Worm (Caenorhabditis elegans) whole organism, L1 larva: ENCODE data around the gene W01F3.2.

Experiments used
- Y116A8C.19 ChIP-seq: sonication (generic microtip); optimal IDR thresholded peaks from 2 replicates; lab custom pipeline; 2016; ENCODE audit warnings: missing compliant biosample characterization, missing genetic modification characterization, borderline replicate concordance
- aly-2 ChIP-seq: fragments of 150-350 bp; optimal IDR thresholded peaks from 2 replicates; lab custom pipeline; 2014; ENCODE audit warnings: missing biosample characterization, missing genetic modification characterization
- ama-1 ChIP-seq: fragments of 150-350 bp; optimal IDR thresholded peaks from 2 replicates; lab custom pipeline; 2014
- ceh-8 ChIP-seq: fragments of 200-800 bp; sonication (Bioruptor generic); optimal IDR thresholded peaks from 2 replicates; lab custom pipeline; 2018; ENCODE audit warnings: mild to moderate bottlenecking, missing genetic modification characterization, moderate library complexity, missing compliant biosample characterization
- dpl-1 ChIP-seq, 3 experiments: fragments of 150-350 bp in 2 of 3; sonication (generic microtip) in 1 of 3; optimal IDR thresholded peaks; 2 replicates each; lab custom pipeline; 2014 to 2017; ENCODE audit warnings: missing biosample characterization in 3 of 3, missing genetic modification characterization in 3 of 3, missing genetic modification reagents in 3 of 3
- dsc-1 ChIP-seq: sonication (generic microtip); optimal IDR thresholded peaks from 2 replicates; lab custom pipeline; 2016; ENCODE audit warnings: mild to moderate bottlenecking, missing genetic modification characterization, missing compliant biosample characterization
- egl-27 ChIP-seq, 2 experiments: fragments of 150-350 bp in 1 of 2; sonication (generic microtip); optimal IDR thresholded peaks; 3 replicates each; lab custom pipeline; 2017 to 2018; ENCODE audit warnings: missing biosample characterization in 2 of 2, missing genetic modification characterization in 2 of 2, missing genetic modification reagents in 2 of 2
- elt-2 ChIP-seq: sonication (generic microtip); optimal IDR thresholded peaks from 2 replicates; lab custom pipeline; 2016; ENCODE audit warnings: missing genetic modification characterization, mild to moderate bottlenecking, inconsistent platforms, missing compliant biosample characterization, missing genetic modification reagents
- elt-3 ChIP-seq, 6 experiments: fragments of 150-350 bp in 1 of 6; sonication (generic microtip); optimal IDR thresholded peaks; 2 replicates each; lab custom pipeline; 2017 to 2018; ENCODE audit warnings: missing biosample characterization in 6 of 6, missing genetic modification characterization in 6 of 6, inconsistent platforms in 1 of 6
- fos-1 ChIP-seq: fragments of 150-350 bp; optimal IDR thresholded peaks from 2 replicates; lab custom pipeline; 2014; ENCODE audit warnings: missing biosample characterization, missing genetic modification characterization
- hlh-4 ChIP-seq: sonication (generic microtip); optimal IDR thresholded peaks from 2 replicates; lab custom pipeline; 2016; ENCODE audit warnings: mild to moderate bottlenecking, missing genetic modification characterization, missing compliant biosample characterization
- irx-1 ChIP-seq: sonication (generic microtip); optimal IDR thresholded peaks from 2 replicates; lab custom pipeline; 2016; ENCODE audit warnings: missing genetic modification characterization, missing compliant biosample characterization
- lin-15B ChIP-seq: fragments of 150-350 bp; sonication (generic microtip); optimal IDR thresholded peaks from 3 replicates; lab custom pipeline; 2014; ENCODE audit warnings: missing biosample characterization, missing genetic modification characterization
- lin-35 ChIP-seq, 2 experiments: fragments of 150-350 bp; optimal IDR thresholded peaks; 2 replicates each; lab custom pipeline; 2014; ENCODE audit warnings: missing biosample characterization in 2 of 2, missing genetic modification characterization in 2 of 2, missing genetic modification reagents in 2 of 2
- mab-9 ChIP-seq: fragments of 200-800 bp; sonication (Bioruptor generic); IDR thresholded peaks from 2 replicates; pipeline ENCODE4 v1.3.6; 2022; ENCODE audit warnings: missing genetic modification reagents, missing genetic modification characterization, missing compliant biosample characterization
- mep-1 ChIP-seq: fragments of 150-350 bp; optimal IDR thresholded peaks from 2 replicates; lab custom pipeline; 2014; ENCODE audit warnings: missing biosample characterization, missing genetic modification characterization
- nhr-20 ChIP-seq: sonication (generic microtip); optimal IDR thresholded peaks from 2 replicates; lab custom pipeline; 2016; ENCODE audit warnings: mild to moderate bottlenecking, missing genetic modification characterization, missing compliant biosample characterization
- nhr-28 ChIP-seq: fragments of 150-350 bp; optimal IDR thresholded peaks from 2 replicates; lab custom pipeline; 2014; ENCODE audit warnings: missing biosample characterization, missing genetic modification characterization
- nhr-85 ChIP-seq: sonication (generic microtip); peaks from one replicate; lab custom pipeline; 2016; ENCODE audit warnings: missing genetic modification characterization, inconsistent platforms, missing compliant biosample characterization
- nhr-90 ChIP-seq: sonication (generic microtip); optimal IDR thresholded peaks from 2 replicates; lab custom pipeline; 2016; ENCODE audit warnings: mild to moderate bottlenecking, missing genetic modification characterization, missing compliant biosample characterization; ENCODE audit not compliant: poor library complexity
- pax-3 ChIP-seq: fragments of 200-800 bp; sonication (Bioruptor generic); optimal IDR thresholded peaks from 2 replicates; lab custom pipeline; 2018; ENCODE audit warnings: mild to moderate bottlenecking, missing genetic modification characterization, moderate library complexity, missing compliant biosample characterization
- pqm-1 ChIP-seq: sonication (generic microtip); optimal IDR thresholded peaks from 3 replicates; lab custom pipeline; 2017; ENCODE audit warnings: missing biosample characterization, missing genetic modification characterization
- rnt-1 ChIP-seq: sonication (generic microtip); optimal IDR thresholded peaks from 2 replicates; lab custom pipeline; 2016; ENCODE audit warnings: mild to moderate bottlenecking, missing genetic modification characterization, moderate library complexity, missing compliant biosample characterization
- snu-23 ChIP-seq: sonication (generic microtip); optimal IDR thresholded peaks from 2 replicates; lab custom pipeline; 2016; ENCODE audit warnings: missing genetic modification characterization, missing compliant biosample characterization
- sox-4 ChIP-seq: sonication (generic microtip); optimal IDR thresholded peaks from 2 replicates; lab custom pipeline; 2016; ENCODE audit warnings: missing genetic modification characterization, missing compliant biosample characterization
- sup-37 ChIP-seq: fragments of 200-800 bp; sonication (Bioruptor generic); optimal IDR thresholded peaks from 2 replicates; lab custom pipeline; 2018; ENCODE audit warnings: mild to moderate bottlenecking, missing genetic modification characterization, missing compliant biosample characterization
- swsn-7 ChIP-seq: sonication (generic microtip); optimal IDR thresholded peaks from 2 replicates; lab custom pipeline; 2016; ENCODE audit warnings: missing genetic modification characterization, missing compliant biosample characterization
- tlp-1 ChIP-seq: fragments of 150-350 bp; optimal IDR thresholded peaks from 2 replicates; lab custom pipeline; 2014; ENCODE audit warnings: missing biosample characterization, missing genetic modification characterization
- unc-62 ChIP-seq: fragments of 150-350 bp; optimal IDR thresholded peaks from 2 replicates; lab custom pipeline; 2014; ENCODE audit warnings: missing biosample characterization, missing genetic modification reagents, missing genetic modification characterization
- unc-86 ChIP-seq: sonication (generic microtip); optimal IDR thresholded peaks from 2 replicates; lab custom pipeline; 2016; ENCODE audit warnings: missing genetic modification characterization, missing compliant biosample characterization
- unc-98 ChIP-seq: fragments of 200-800 bp; sonication (Bioruptor generic); IDR thresholded peaks from 2 replicates; pipeline ENCODE4 v1.3.6; 2022; ENCODE audit warnings: missing genetic modification characterization, missing compliant biosample characterization
- vab-15 ChIP-seq: sonication (generic microtip); optimal IDR thresholded peaks from 2 replicates; lab custom pipeline; 2017; ENCODE audit warnings: missing genotype, mild to moderate bottlenecking, missing genetic modification characterization, missing compliant biosample characterization
- zip-4 ChIP-seq: fragments of 200-800 bp; sonication (Bioruptor generic); optimal IDR thresholded peaks from 2 replicates; lab custom pipeline; 2018; ENCODE audit warnings: mild to moderate bottlenecking, missing genetic modification characterization, moderate library complexity, missing compliant biosample characterization

W01F3.2 gene

ce11 chrV:20660025-20660424, at the start of gene W01F3.2:
W01F3.2 (plus strand) TSS chrV:20660325.
- peak in 1 of 2 experiments; percentile 13 for TF ChIP-seq lin-35 (GFP tag; optimal IDR thresholded peaks at IDR 0.05; lab: Kevin White, UChicago)
- TF ChIP-seq elt-3 (tag; optimal IDR thresholded peaks at IDR 0.05; lab: Kevin White, UChicago): peak in 1 of 6 experiments; percentile 47
- no peak for TF ChIP-seq mep-1 (tag; lab: Kevin White, UChicago)

ce11 chrV:20618632-20619031, 41.5 kb upstream of the W01F3.2 start, which contains the start of gene F46B3.7:
F46B3.7 (minus strand) TSS chrV:20618732.
- no peak for TF ChIP-seq sup-37
- no peak for TF ChIP-seq unc-86 (tag; lab: Kevin White, UChicago)
- no peak for TF ChIP-seq ceh-8 (GFP tag; lab: Kevin White, UChicago)
- TF ChIP-seq pax-3: no peak
- no peak for TF ChIP-seq rnt-1
- no peak for TF ChIP-seq tlp-1 (tag; lab: Kevin White, UChicago)
- no peak for TF ChIP-seq nhr-85
- TF ChIP-seq irx-1 (tag; lab: Kevin White, UChicago): no peak
- no peak for TF ChIP-seq unc-98 (GFP tag; lab: Robert Waterston, UW)
- no peak for TF ChIP-seq ama-1
- TF ChIP-seq fos-1: no peak
- no peak for TF ChIP-seq unc-62 (GFP tag; lab: Kevin White, UChicago)
- TF ChIP-seq lin-15B (tag; lab: Kevin White, UChicago): no peak
- TF ChIP-seq mep-1 (tag; lab: Kevin White, UChicago): no peak
- TF ChIP-seq, all 84 proteins: peak for 0

ce11 chrV:20623060-20623459, 37.1 kb upstream of the W01F3.2 start, which contains the start of gene F46B3.8:
F46B3.8 (minus strand) TSS chrV:20623160.
- no peak for TF ChIP-seq Y116A8C.19 (tag; lab: Kevin White, UChicago)
- no peak for TF ChIP-seq snu-23 (GFP tag; lab: Kevin White, UChicago)
- no peak for TF ChIP-seq tlp-1 (tag; lab: Kevin White, UChicago)
- TF ChIP-seq rnt-1: no peak
- no peak for TF ChIP-seq lin-35 (GFP tag; optimal IDR thresholded peaks at IDR 0.05; lab: Kevin White, UChicago)
- TF ChIP-seq pqm-1 (tag; lab: Kevin White, UChicago): no peak
- TF ChIP-seq vab-15: no peak
- no peak for TF ChIP-seq unc-98 (GFP tag; lab: Robert Waterston, UW)
- TF ChIP-seq nhr-90: no peak
- no peak for TF ChIP-seq swsn-7 (tag; lab: Kevin White, UChicago)
- TF ChIP-seq zip-4: no peak
- no peak for TF ChIP-seq nhr-28 (tag; lab: Kevin White, UChicago)
- no peak for TF ChIP-seq ama-1
- no peak for TF ChIP-seq mab-9 (GFP tag; lab: Robert Waterston, UW)
- TF ChIP-seq sox-4: no peak
- TF ChIP-seq aly-2: no peak
- TF ChIP-seq dpl-1 (GFP tag; optimal IDR thresholded peaks at IDR 0.05; lab: Kevin White, UChicago): no peak
- TF ChIP-seq elt-3 (tag; optimal IDR thresholded peaks at IDR 0.05; lab: Kevin White, UChicago): no peak
- no peak for TF ChIP-seq dsc-1
- no peak for TF ChIP-seq egl-27 (tag; optimal IDR thresholded peaks at IDR 0.05; lab: Kevin White, UChicago)

- TF ChIP-seq pax-3: no peak
Observed at ce11 chrV:20625260-20625659, 34.9 kb upstream of the W01F3.2 start.

- TF ChIP-seq hlh-4 (tag; lab: Kevin White, UChicago): no peak
- TF ChIP-seq nhr-20 (tag; lab: Kevin White, UChicago): no peak
- TF ChIP-seq nhr-85: no peak
- TF ChIP-seq unc-62 (GFP tag; lab: Kevin White, UChicago): no peak
- no peak for TF ChIP-seq elt-2
- no peak for TF ChIP-seq lin-35 (GFP tag; optimal IDR thresholded peaks at IDR 0.05; lab: Kevin White, UChicago)
Observed at ce11 chrV:20626043-20626761, 33.9 kb upstream of the W01F3.2 start, which contains the start of the genes F46B3.9 and srz-18. F46B3.9 (minus strand) TSS chrV:20626143. srz-18 (plus strand) TSS chrV:20626711.
